Worm (Caenorhabditis elegans) whole organism, mixed stage, embryonic: Measurements from ENCODE around the gene pgph-3.

ENCODE experiments used
- blmp-1 ChIP-seq: fragments of 150-350 bp; optimal IDR thresholded peaks from 2 replicates; lab custom pipeline; 2014; ENCODE audit warnings: missing biosample characterization, missing genetic modification characterization
- ces-1 ChIP-seq: fragments of 150-350 bp; optimal IDR thresholded peaks from 2 replicates; lab custom pipeline; 2014; ENCODE audit warnings: missing biosample characterization, missing genetic modification reagents, missing genetic modification characterization
- elt-3 ChIP-seq: fragments of 150-350 bp; optimal IDR thresholded peaks from 2 replicates; lab custom pipeline; 2014; ENCODE audit warnings: missing biosample characterization, missing genetic modification characterization
- lin-32 ChIP-seq: fragments of 200-800 bp; sonication (Bioruptor generic); optimal IDR thresholded peaks from 2 replicates; lab custom pipeline; 2018; ENCODE audit warnings: mild to moderate bottlenecking, missing genetic modification characterization, missing compliant biosample characterization
- lsy-2 ChIP-seq: fragments of 150-350 bp; optimal IDR thresholded peaks from 2 replicates; lab custom pipeline; 2014; ENCODE audit warnings: missing biosample characterization, missing genetic modification characterization
- mep-1 ChIP-seq: fragments of 150-350 bp; optimal IDR thresholded peaks from 2 replicates; lab custom pipeline; 2017; ENCODE audit warnings: missing biosample characterization, missing genetic modification reagents, missing genetic modification characterization, inconsistent platforms
- nhr-12 ChIP-seq: fragments of 150-350 bp; optimal IDR thresholded peaks from 2 replicates; lab custom pipeline; 2014; ENCODE audit warnings: missing biosample characterization, missing genetic modification characterization
- nhr-237 ChIP-seq: fragments of 150-350 bp; optimal IDR thresholded peaks from 2 replicates; lab custom pipeline; 2014; ENCODE audit warnings: missing biosample characterization, missing genetic modification characterization
- snpc-4 ChIP-seq: fragments of 150-350 bp; optimal IDR thresholded peaks from 2 replicates; lab custom pipeline; 2014; ENCODE audit warnings: missing biosample characterization, missing genetic modification characterization
- unc-62 ChIP-seq: fragments of 150-350 bp; optimal IDR thresholded peaks from 2 replicates; lab custom pipeline; 2014; ENCODE audit warnings: missing biosample characterization, missing genetic modification reagents, missing genetic modification characterization
- ztf-11 ChIP-seq: fragments of 150-350 bp; optimal IDR thresholded peaks from 2 replicates; lab custom pipeline; 2014; ENCODE audit warnings: missing biosample characterization, missing genetic modification characterization

DNA sequence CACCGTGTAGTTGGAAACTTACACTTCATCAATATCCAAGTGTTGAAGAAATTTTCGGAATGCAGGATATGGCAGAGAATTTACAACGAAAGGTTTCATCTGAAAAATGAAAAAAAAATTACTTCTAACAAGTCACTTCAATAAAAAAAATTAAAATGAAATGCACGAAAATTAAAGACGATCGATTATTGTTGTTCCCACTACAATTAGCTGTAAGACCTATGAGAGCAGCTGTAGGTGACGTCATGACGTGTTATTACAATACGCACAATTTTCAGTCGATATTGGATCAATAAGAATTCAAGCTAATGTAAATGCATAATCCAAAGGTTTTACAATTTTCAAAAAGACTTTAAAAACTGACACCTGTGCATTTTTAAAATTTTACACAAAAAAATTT, 3.5 kb downstream of the pgph-3 start, which contains the start of gene C53A3.1:
- TF ChIP-seq snpc-4 (tag; lab: Kevin White, UChicago) (no peak), nhr-12 (tag; lab: Kevin White, UChicago) (no peak), ztf-11 (no peak), nhr-237 (tag; lab: Kevin White, UChicago) (no peak), lsy-2 (tag; lab: Kevin White, UChicago) (no peak), ces-1 (GFP tag; lab: Kevin White, UChicago) (no peak), lin-32 (GFP tag; lab: Kevin White, UChicago) (no peak), blmp-1 (no peak), unc-62 (no peak), elt-3 (no peak), mep-1 (no peak)
